Worm (Caenorhabditis elegans) whole organism, L1 larva: Measurements from ENCODE around the gene F58A3.3.

ENCODE experiments used
- C34B4.2 ChIP-seq: sonication (generic microtip); optimal IDR thresholded peaks from 2 replicates; lab custom pipeline; 2017; ENCODE audit warnings: mild to moderate bottlenecking, missing genetic modification characterization, missing compliant biosample characterization
- Y116A8C.19 ChIP-seq: sonication (generic microtip); optimal IDR thresholded peaks from 2 replicates; lab custom pipeline; 2016; ENCODE audit warnings: missing compliant biosample characterization, missing genetic modification characterization, borderline replicate concordance
- aha-1 ChIP-seq: fragments of 150-350 bp; optimal IDR thresholded peaks from 2 replicates; lab custom pipeline; 2014; ENCODE audit warnings: missing biosample characterization, missing genetic modification characterization
- alr-1 ChIP-seq: fragments of 200-800 bp; sonication (Bioruptor generic); optimal IDR thresholded peaks from 2 replicates; lab custom pipeline; 2018; ENCODE audit warnings: borderline replicate concordance, mild to moderate bottlenecking, missing genetic modification characterization, missing compliant biosample characterization
- aly-2 ChIP-seq: fragments of 150-350 bp; optimal IDR thresholded peaks from 2 replicates; lab custom pipeline; 2014; ENCODE audit warnings: missing biosample characterization, missing genetic modification characterization
- blmp-1 ChIP-seq: fragments of 150-350 bp; optimal IDR thresholded peaks from 2 replicates; lab custom pipeline; 2014; ENCODE audit warnings: missing biosample characterization, missing genetic modification characterization
- ceh-63 ChIP-seq: fragments of 200-800 bp; sonication (Bioruptor generic); optimal IDR thresholded peaks from 2 replicates; lab custom pipeline; 2018; ENCODE audit warnings: mild to moderate bottlenecking, missing genetic modification characterization, missing compliant biosample characterization
- ceh-8 ChIP-seq: fragments of 200-800 bp; sonication (Bioruptor generic); optimal IDR thresholded peaks from 2 replicates; lab custom pipeline; 2018; ENCODE audit warnings: mild to moderate bottlenecking, missing genetic modification characterization, moderate library complexity, missing compliant biosample characterization
- ceh-90 ChIP-seq: sonication (generic microtip); optimal IDR thresholded peaks from 2 replicates; lab custom pipeline; 2016; ENCODE audit warnings: missing genetic modification characterization, missing compliant biosample characterization
- dpl-1 ChIP-seq, 3 experiments: fragments of 150-350 bp in 2 of 3; sonication (generic microtip) in 1 of 3; optimal IDR thresholded peaks; 2 replicates each; lab custom pipeline; 2014 to 2017; ENCODE audit warnings: missing biosample characterization in 3 of 3, missing genetic modification characterization in 3 of 3, missing genetic modification reagents in 3 of 3
- efl-1 ChIP-seq, 4 experiments: fragments of 150-350 bp; optimal IDR thresholded peaks in 3 of 4; peaks in 1 of 4; 1 replicate in 1 of 4; 2 replicates in 3 of 4; lab custom pipeline; 2014; ENCODE audit warnings: missing biosample characterization in 2 of 4, missing genetic modification characterization in 2 of 4, missing genetic modification reagents in 2 of 4
- elt-2 ChIP-seq: sonication (generic microtip); optimal IDR thresholded peaks from 2 replicates; lab custom pipeline; 2016; ENCODE audit warnings: missing genetic modification characterization, mild to moderate bottlenecking, inconsistent platforms, missing compliant biosample characterization, missing genetic modification reagents
- elt-3 ChIP-seq, 6 experiments: fragments of 150-350 bp in 1 of 6; sonication (generic microtip); optimal IDR thresholded peaks; 2 replicates each; lab custom pipeline; 2017 to 2018; ENCODE audit warnings: missing biosample characterization in 6 of 6, missing genetic modification characterization in 6 of 6, inconsistent platforms in 1 of 6
- ets-5 ChIP-seq: fragments of 200-800 bp; sonication (Bioruptor generic); IDR thresholded peaks from 2 replicates; pipeline ENCODE4 v1.3.6; 2022; ENCODE audit warnings: missing genetic modification characterization, missing compliant biosample characterization
- fkh-4 ChIP-seq: sonication (generic microtip); optimal IDR thresholded peaks from 2 replicates; lab custom pipeline; 2016; ENCODE audit warnings: missing compliant biosample characterization, missing genetic modification characterization, borderline replicate concordance
- fos-1 ChIP-seq: fragments of 150-350 bp; optimal IDR thresholded peaks from 2 replicates; lab custom pipeline; 2014; ENCODE audit warnings: missing biosample characterization, missing genetic modification characterization
- irx-1 ChIP-seq: sonication (generic microtip); optimal IDR thresholded peaks from 2 replicates; lab custom pipeline; 2016; ENCODE audit warnings: missing genetic modification characterization, missing compliant biosample characterization
- isw-1 ChIP-seq: fragments of 200-800 bp; sonication (Bioruptor generic); IDR thresholded peaks from 2 replicates; pipeline ENCODE4 v1.3.6; 2022; ENCODE audit warnings: missing genetic modification characterization, missing compliant biosample characterization
- jun-1 ChIP-seq: fragments of 150-350 bp; optimal IDR thresholded peaks from 2 replicates; lab custom pipeline; 2014; ENCODE audit warnings: missing biosample characterization, missing genetic modification reagents, missing genetic modification characterization
- lin-14 ChIP-seq: fragments of 200-800 bp; sonication (Bioruptor generic); optimal IDR thresholded peaks from 2 replicates; lab custom pipeline; 2018; ENCODE audit warnings: mild to moderate bottlenecking, missing genetic modification characterization, moderate library complexity, missing compliant biosample characterization
- lir-3 ChIP-seq: sonication (generic microtip); optimal IDR thresholded peaks from 2 replicates; lab custom pipeline; 2016; ENCODE audit warnings: mild to moderate bottlenecking, missing genetic modification characterization, moderate library complexity, missing compliant biosample characterization; ENCODE audit not compliant: poor library complexity
- mef-2 ChIP-seq: fragments of 150-350 bp; optimal IDR thresholded peaks from 2 replicates; lab custom pipeline; 2014; ENCODE audit warnings: missing biosample characterization, missing genetic modification characterization
- mep-1 ChIP-seq: fragments of 150-350 bp; optimal IDR thresholded peaks from 2 replicates; lab custom pipeline; 2014; ENCODE audit warnings: missing biosample characterization, missing genetic modification characterization
- nhr-12 ChIP-seq: sonication (generic microtip); optimal IDR thresholded peaks from 2 replicates; lab custom pipeline; 2017; ENCODE audit warnings: missing biosample characterization, missing genetic modification characterization
- nhr-237 ChIP-seq: fragments of 150-350 bp; optimal IDR thresholded peaks from 2 replicates; lab custom pipeline; 2014; ENCODE audit warnings: missing biosample characterization, missing genetic modification characterization
- nhr-28 ChIP-seq: fragments of 150-350 bp; optimal IDR thresholded peaks from 2 replicates; lab custom pipeline; 2014; ENCODE audit warnings: missing biosample characterization, missing genetic modification characterization
- nhr-71 ChIP-seq: sonication (generic microtip); optimal IDR thresholded peaks from 2 replicates; lab custom pipeline; 2016; ENCODE audit warnings: mild to moderate bottlenecking, missing genetic modification characterization, moderate library complexity, missing compliant biosample characterization
- nhr-84 ChIP-seq: sonication (generic microtip); optimal IDR thresholded peaks from 2 replicates; lab custom pipeline; 2017; ENCODE audit warnings: missing biosample characterization, missing genetic modification characterization
- nhr-85 ChIP-seq: sonication (generic microtip); peaks from one replicate; lab custom pipeline; 2016; ENCODE audit warnings: missing genetic modification characterization, inconsistent platforms, missing compliant biosample characterization
- snpc-4 ChIP-seq: fragments of 150-350 bp; optimal IDR thresholded peaks from 2 replicates; lab custom pipeline; 2014; ENCODE audit warnings: missing biosample characterization, missing genetic modification characterization
- tlp-1 ChIP-seq: fragments of 150-350 bp; optimal IDR thresholded peaks from 2 replicates; lab custom pipeline; 2014; ENCODE audit warnings: missing biosample characterization, missing genetic modification characterization
- unc-62 ChIP-seq: fragments of 150-350 bp; optimal IDR thresholded peaks from 2 replicates; lab custom pipeline; 2014; ENCODE audit warnings: missing biosample characterization, missing genetic modification reagents, missing genetic modification characterization
- unc-86 ChIP-seq: sonication (generic microtip); optimal IDR thresholded peaks from 2 replicates; lab custom pipeline; 2016; ENCODE audit warnings: missing genetic modification characterization, missing compliant biosample characterization
- vab-15 ChIP-seq: sonication (generic microtip); optimal IDR thresholded peaks from 2 replicates; lab custom pipeline; 2017; ENCODE audit warnings: missing genotype, mild to moderate bottlenecking, missing genetic modification characterization, missing compliant biosample characterization
- zag-1 ChIP-seq: fragments of 150-350 bp; optimal IDR thresholded peaks from 2 replicates; lab custom pipeline; 2014; ENCODE audit warnings: missing biosample characterization, missing genetic modification characterization
- zip-4 ChIP-seq: fragments of 200-800 bp; sonication (Bioruptor generic); optimal IDR thresholded peaks from 2 replicates; lab custom pipeline; 2018; ENCODE audit warnings: mild to moderate bottlenecking, missing genetic modification characterization, moderate library complexity, missing compliant biosample characterization
- ztf-4 ChIP-seq: fragments of 150-350 bp; optimal IDR thresholded peaks from 2 replicates; lab custom pipeline; 2014; ENCODE audit warnings: missing biosample characterization, missing genetic modification characterization

F58A3.3 gene

ce11 chrX:11047183-11047582 lies 34.7 kb downstream of the F58A3.3 start, which contains the start of gene clc-1:
Gene clc-1 (plus strand): TSS chrX:11047446.
- TF ChIP-seq efl-1 (optimal IDR thresholded peaks at IDR 0.05; lab: Kevin White, UChicago) (no peak), efl-1 (GFP tag; optimal IDR thresholded peaks at IDR 0.05 in 1 of 2; lab: Kevin White, UChicago) (peak in 1 of 2 experiments; percentile 79), nhr-12 (tag; lab: Kevin White, UChicago) (no peak), nhr-237 (tag; lab: Kevin White, UChicago) (no peak), nhr-28 (no peak), tlp-1 (peak; percentile 32), snpc-4 (tag; lab: Kevin White, UChicago) (no peak), jun-1 (tag; lab: Kevin White, UChicago) (peak; percentile 34), aha-1 (tag; lab: Kevin White, UChicago) (no peak), nhr-71 (tag; lab: Kevin White, UChicago) (peak; percentile 1), C34B4.2 (tag; lab: Kevin White, UChicago) (no peak), nhr-84 (tag; lab: Kevin White, UChicago) (no peak), elt-2 (tag; lab: Kevin White, UChicago) (peak; percentile 96), fkh-4 (tag; lab: Kevin White, UChicago) (no peak), aly-2 (tag; lab: Kevin White, UChicago) (no peak), unc-62 (no peak), zag-1 (tag; lab: Kevin White, UChicago) (no peak)

ce11 chrX:11050335-11050734 lies 37.9 kb downstream of the F58A3.3 start:
- TF ChIP-seq fos-1 (tag; lab: Kevin White, UChicago) = no peak
- peak; percentile 53 for TF ChIP-seq ceh-8 (GFP tag; lab: Kevin White, UChicago)
- TF ChIP-seq, all 84 proteins: peak for 1

ce11 chrX:11053615-11054014 lies 41.2 kb downstream of the F58A3.3 start, which contains the start of gene C09F12.2:
Gene C09F12.2 (plus strand): TSS chrX:11053915.
- TF ChIP-seq ceh-63 (GFP tag; lab: Kevin White, UChicago) (no peak), alr-1 (no peak), lir-3 (tag; lab: Kevin White, UChicago) (no peak), nhr-71 (tag; lab: Kevin White, UChicago) (no peak), Y116A8C.19 (tag; lab: Kevin White, UChicago) (no peak), nhr-84 (tag; lab: Kevin White, UChicago) (no peak), isw-1 (no peak), zip-4 (GFP tag; lab: Kevin White, UChicago) (no peak), irx-1 (tag; lab: Kevin White, UChicago) (no peak), zag-1 (tag; lab: Kevin White, UChicago) (no peak), ztf-4 (tag; lab: Kevin White, UChicago) (no peak), mef-2 (tag; lab: Kevin White, UChicago) (no peak), ets-5 (GFP tag; lab: Robert Waterston, UW) (no peak)

- peak; percentile 100 for TF ChIP-seq blmp-1 (tag; lab: Kevin White, UChicago)
- TF ChIP-seq elt-3 (tag; optimal IDR thresholded peaks at IDR 0.05; lab: Kevin White, UChicago) = peak in 1 of 6 experiments; percentile 56
- no peak for TF ChIP-seq ceh-90 (tag; lab: Kevin White, UChicago)
- TF ChIP-seq nhr-71 (tag; lab: Kevin White, UChicago) = no peak
- TF ChIP-seq lin-14 (GFP tag; lab: Kevin White, UChicago) = peak; percentile 1
- peak; percentile 19 for TF ChIP-seq ztf-4 (tag; lab: Kevin White, UChicago)
- TF ChIP-seq nhr-85 (tag; lab: Kevin White, UChicago) = peak; percentile 17
- no peak for TF ChIP-seq elt-2 (tag; lab: Kevin White, UChicago)
- TF ChIP-seq mep-1 = peak; percentile 32
- no peak for TF ChIP-seq aha-1 (tag; lab: Kevin White, UChicago)
- no peak for TF ChIP-seq vab-15
- no peak for TF ChIP-seq dpl-1 (GFP tag; optimal IDR thresholded peaks at IDR 0.05; lab: Kevin White, UChicago)
- TF ChIP-seq unc-86 (tag; lab: Kevin White, UChicago) = no peak
- no peak for TF ChIP-seq fos-1 (tag; lab: Kevin White, UChicago)
Observed at ce11 chrX:11057028-11057427, 44.6 kb downstream of the F58A3.3 start, which contains the start of gene lpr-3. Gene lpr-3 (plus strand): TSS chrX:11057401.
